Worm (Caenorhabditis elegans) whole organism, late embryonic: ENCODE measurements around the gene F35H8.2.

ENCODE experiments used
- C08G9.2 ChIP-seq: sonication (generic microtip); optimal IDR thresholded peaks from 2 replicates; lab custom pipeline; 2016; ENCODE audit warnings: mild to moderate bottlenecking, missing genetic modification characterization, moderate library complexity, missing compliant biosample characterization
- F13H6.1 ChIP-seq: sonication (generic microtip); optimal IDR thresholded peaks from 2 replicates; lab custom pipeline; 2016; ENCODE audit warnings: missing genetic modification characterization, missing compliant biosample characterization
- K09A11.1 ChIP-seq: sonication (generic microtip); optimal IDR thresholded peaks from 2 replicates; lab custom pipeline; 2017; ENCODE audit warnings: antibody characterized with exemption, mild to moderate bottlenecking, missing genetic modification characterization, missing compliant biosample characterization; ENCODE audit not compliant: insufficient read depth
- T23F11.4 ChIP-seq: fragments of 200-800 bp; sonication (Bioruptor generic); optimal IDR thresholded peaks from 2 replicates; lab custom pipeline; 2018; ENCODE audit warnings: mild to moderate bottlenecking, missing genetic modification characterization, missing compliant biosample characterization
- ahr-1 ChIP-seq: sonication (generic microtip); optimal IDR thresholded peaks from 2 replicates; lab custom pipeline; 2016; ENCODE audit warnings: missing genetic modification characterization, missing compliant biosample characterization
- ceh-19 ChIP-seq: fragments of 200-800 bp; sonication (Bioruptor generic); optimal IDR thresholded peaks from 2 replicates; lab custom pipeline; 2018; ENCODE audit warnings: mild to moderate bottlenecking, missing genetic modification characterization, missing compliant biosample characterization
- ceh-2 ChIP-seq: sonication (generic microtip); optimal IDR thresholded peaks from 2 replicates; lab custom pipeline; 2016; ENCODE audit warnings: missing genotype, missing genetic modification characterization, missing compliant biosample characterization
- ceh-24 ChIP-seq: sonication (generic microtip); optimal IDR thresholded peaks from 2 replicates; lab custom pipeline; 2016; ENCODE audit warnings: mild to moderate bottlenecking, missing genetic modification characterization, missing compliant biosample characterization
- ceh-31 ChIP-seq: sonication (generic microtip); optimal IDR thresholded peaks from 2 replicates; lab custom pipeline; 2016; ENCODE audit warnings: missing genetic modification characterization, missing compliant biosample characterization
- ceh-34 ChIP-seq: sonication (generic microtip); optimal IDR thresholded peaks from 2 replicates; lab custom pipeline; 2016; ENCODE audit warnings: mild to moderate bottlenecking, missing genetic modification characterization, missing compliant biosample characterization
- ceh-45 ChIP-seq: fragments of 200-800 bp; sonication (Bioruptor generic); IDR thresholded peaks from 2 replicates; pipeline ENCODE4 v1.3.6; 2022; ENCODE audit warnings: missing genetic modification reagents, missing genetic modification characterization, missing compliant biosample characterization
- ceh-48 ChIP-seq: sonication (generic microtip); optimal IDR thresholded peaks from 2 replicates; lab custom pipeline; 2016; ENCODE audit warnings: missing genetic modification characterization, inconsistent platforms, missing compliant biosample characterization
- ceh-9 ChIP-seq: sonication (generic microtip); optimal IDR thresholded peaks from 2 replicates; lab custom pipeline; 2016; ENCODE audit warnings: mild to moderate bottlenecking, missing genetic modification characterization, inconsistent platforms, missing compliant biosample characterization
- elt-2 ChIP-seq: sonication (generic microtip); optimal IDR thresholded peaks from 2 replicates; lab custom pipeline; 2016; ENCODE audit warnings: missing genetic modification reagents, missing genetic modification characterization, missing compliant biosample characterization
- elt-4 ChIP-seq: sonication (generic microtip); optimal IDR thresholded peaks from 2 replicates; lab custom pipeline; 2016; ENCODE audit warnings: missing genetic modification characterization, missing compliant biosample characterization
- ets-4 ChIP-seq: sonication (generic microtip); optimal IDR thresholded peaks from 2 replicates; lab custom pipeline; 2016; ENCODE audit warnings: missing genetic modification characterization, missing compliant biosample characterization
- eyg-1 ChIP-seq: sonication (generic microtip); optimal IDR thresholded peaks from 2 replicates; lab custom pipeline; 2016; ENCODE audit warnings: missing genotype, missing genetic modification characterization, missing compliant biosample characterization
- fkh-10 ChIP-seq: fragments of 150-350 bp; optimal IDR thresholded peaks from 2 replicates; lab custom pipeline; 2014; ENCODE audit warnings: missing biosample characterization, missing genetic modification reagents, missing genetic modification characterization
- fkh-6 ChIP-seq: sonication (generic microtip); optimal IDR thresholded peaks from 2 replicates; lab custom pipeline; 2016; ENCODE audit warnings: missing genetic modification characterization, missing compliant biosample characterization
- gmeb-2 ChIP-seq: sonication (generic microtip); optimal IDR thresholded peaks from 2 replicates; lab custom pipeline; 2016; ENCODE audit warnings: missing genetic modification characterization, inconsistent platforms, missing compliant biosample characterization
- hlh-15 ChIP-seq: sonication (generic microtip); optimal IDR thresholded peaks from 2 replicates; lab custom pipeline; 2016; ENCODE audit warnings: missing genetic modification characterization, missing compliant biosample characterization
- hlh-6 ChIP-seq: sonication (generic microtip); optimal IDR thresholded peaks from 2 replicates; lab custom pipeline; 2016; ENCODE audit warnings: missing genotype, missing genetic modification characterization, missing compliant biosample characterization
- lin-11 ChIP-seq: fragments of 200-800 bp; sonication (Bioruptor generic); optimal IDR thresholded peaks from 2 replicates; lab custom pipeline; 2018; ENCODE audit warnings: mild to moderate bottlenecking, missing genetic modification characterization, missing compliant biosample characterization
- mec-3 ChIP-seq: sonication (generic microtip); optimal IDR thresholded peaks from 2 replicates; lab custom pipeline; 2016; ENCODE audit warnings: borderline replicate concordance, missing genetic modification characterization, missing compliant biosample characterization
- npax-4 ChIP-seq: sonication (generic microtip); optimal IDR thresholded peaks from 2 replicates; lab custom pipeline; 2016; ENCODE audit warnings: missing genetic modification characterization, missing compliant biosample characterization
- odd-2 ChIP-seq: sonication (generic microtip); optimal IDR thresholded peaks from 2 replicates; lab custom pipeline; 2017; ENCODE audit warnings: antibody characterized with exemption, mild to moderate bottlenecking, missing genetic modification characterization, missing compliant biosample characterization
- pag-3 ChIP-seq: sonication (generic microtip); optimal IDR thresholded peaks from 2 replicates; lab custom pipeline; 2016; ENCODE audit warnings: missing compliant biosample characterization, missing genetic modification characterization, borderline replicate concordance
- pha-2 ChIP-seq: sonication (generic microtip); optimal IDR thresholded peaks from 2 replicates; lab custom pipeline; 2017; ENCODE audit warnings: mild to moderate bottlenecking, missing genetic modification characterization, missing compliant biosample characterization
- pqm-1 ChIP-seq: sonication (generic microtip); optimal IDR thresholded peaks from 2 replicates; lab custom pipeline; 2016; ENCODE audit warnings: missing genetic modification characterization, missing compliant biosample characterization
- pros-1 ChIP-seq: fragments of 150-350 bp; optimal IDR thresholded peaks from 2 replicates; lab custom pipeline; 2014; ENCODE audit warnings: missing biosample characterization, missing genetic modification reagents, missing genetic modification characterization
- rnt-1 ChIP-seq: sonication (generic microtip); optimal IDR thresholded peaks from 2 replicates; lab custom pipeline; 2016; ENCODE audit warnings: missing genetic modification characterization, missing compliant biosample characterization
- sdc-2 ChIP-seq: sonication (generic microtip); optimal IDR thresholded peaks from 2 replicates; lab custom pipeline; 2016; ENCODE audit warnings: missing genotype, missing genetic modification characterization, missing compliant biosample characterization
- sox-2 ChIP-seq: fragments of 200-800 bp; sonication (Bioruptor generic); IDR thresholded peaks from 2 replicates; pipeline ENCODE4 v1.3.6; 2022; ENCODE audit warnings: missing genetic modification reagents, missing genetic modification characterization, missing compliant biosample characterization
- syd-9 ChIP-seq: sonication (generic microtip); optimal IDR thresholded peaks from 2 replicates; lab custom pipeline; 2016; ENCODE audit warnings: mild to moderate bottlenecking, missing genetic modification characterization, moderate library complexity, missing compliant biosample characterization
- tbx-2 ChIP-seq: sonication (generic microtip); optimal IDR thresholded peaks from 2 replicates; lab custom pipeline; 2016; ENCODE audit warnings: missing genetic modification characterization, missing compliant biosample characterization
- unc-3 ChIP-seq, 2 experiments: fragments of 200-800 bp in 1 of 2; sonication (Bioruptor generic) in 1 of 2; sonication (generic microtip) in 1 of 2; conservative IDR thresholded peaks in 1 of 2; optimal IDR thresholded peaks in 1 of 2; 2 replicates each; pipeline versions ENCODE4 v1.3.6 to Lab custom; 2016 to 2022; ENCODE audit warnings: missing compliant biosample characterization in 2 of 2, missing genetic modification characterization in 2 of 2, missing genetic modification reagents in 1 of 2
- unc-42 ChIP-seq: sonication (generic microtip); optimal IDR thresholded peaks from 2 replicates; lab custom pipeline; 2016; ENCODE audit warnings: missing genotype, missing genetic modification characterization, missing compliant biosample characterization

The F35H8.2 gene

ce11 chrII:9575670-9576069 lies 20.4 kb downstream of the F35H8.2 start, which contains the start of gene exc-7:
TSS of gene exc-7 (plus strand) at chrII:9575970.
- no peak for TF ChIP-seq C08G9.2 (tag; lab: Kevin White, UChicago)
- TF ChIP-seq lin-11, result no peak
- no peak for TF ChIP-seq ahr-1 (tag; lab: Kevin White, UChicago)
- no peak for TF ChIP-seq sox-2

DNA sequence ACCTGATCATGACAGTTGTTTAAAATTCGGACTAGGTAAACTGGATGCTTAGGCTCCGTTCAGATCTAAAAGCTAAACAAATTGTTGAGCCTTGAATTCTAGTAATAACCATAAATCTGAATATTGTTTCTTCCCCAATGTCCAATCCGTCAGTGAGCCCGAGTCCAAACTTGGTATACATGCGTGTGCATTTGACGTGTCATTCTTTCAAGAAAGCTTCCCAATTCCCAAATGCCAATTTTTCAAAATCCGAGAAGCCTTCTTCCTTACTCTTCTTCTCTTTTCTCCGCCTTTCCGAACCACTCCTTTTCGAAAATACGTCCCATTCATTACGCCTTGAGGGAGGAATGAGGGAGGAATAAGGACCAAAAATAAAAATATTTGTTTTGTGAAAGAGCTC lies 21.4 kb downstream of the F35H8.2 start:
- TF ChIP-seq ceh-31 (tag; lab: Kevin White, UChicago), result no peak
- TF ChIP-seq pha-2 (tag; lab: Kevin White, UChicago), result no peak
- no peak for TF ChIP-seq unc-42
- TF ChIP-seq sdc-2, result no peak
- no peak for TF ChIP-seq pag-3 (tag; lab: Kevin White, UChicago)
- TF ChIP-seq unc-3 (GFP tag; conservative IDR thresholded peaks at IDR 0.05; lab: Robert Waterston, UW), result no peak
- no peak for TF ChIP-seq unc-3 (tag; optimal IDR thresholded peaks at IDR 0.05; lab: Kevin White, UChicago)
- TF ChIP-seq mec-3 (tag; lab: Kevin White, UChicago), result no peak
- TF ChIP-seq ceh-48, result no peak
- TF ChIP-seq hlh-6 (tag; lab: Kevin White, UChicago), result no peak
- TF ChIP-seq rnt-1 (tag; lab: Kevin White, UChicago), result no peak

DNA sequence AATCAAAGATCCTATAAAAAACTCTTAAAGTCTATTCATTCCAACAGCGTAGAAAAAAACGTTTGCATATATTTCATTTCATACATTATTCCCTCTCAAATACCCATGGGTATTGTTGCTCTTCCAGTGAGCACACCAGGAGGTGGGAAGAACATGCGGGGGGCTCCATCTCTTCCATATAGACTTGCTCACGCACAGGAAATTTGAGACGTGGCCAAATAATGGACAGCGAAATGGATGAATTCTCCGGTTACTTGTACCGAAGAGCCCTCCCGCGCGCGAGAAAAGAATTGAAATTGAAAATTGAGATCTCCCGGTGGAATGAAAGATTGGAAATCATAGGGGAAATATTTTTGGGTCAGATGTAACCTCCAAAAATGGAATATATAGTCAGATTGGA lies 22.3 kb downstream of the F35H8.2 start:
- TF ChIP-seq fkh-10 (GFP tag; lab: Kevin White, UChicago) (no peak), ceh-34 (tag; lab: Kevin White, UChicago) (peak; percentile 98), ceh-19 (GFP tag; lab: Kevin White, UChicago) (peak; percentile 85)

DNA sequence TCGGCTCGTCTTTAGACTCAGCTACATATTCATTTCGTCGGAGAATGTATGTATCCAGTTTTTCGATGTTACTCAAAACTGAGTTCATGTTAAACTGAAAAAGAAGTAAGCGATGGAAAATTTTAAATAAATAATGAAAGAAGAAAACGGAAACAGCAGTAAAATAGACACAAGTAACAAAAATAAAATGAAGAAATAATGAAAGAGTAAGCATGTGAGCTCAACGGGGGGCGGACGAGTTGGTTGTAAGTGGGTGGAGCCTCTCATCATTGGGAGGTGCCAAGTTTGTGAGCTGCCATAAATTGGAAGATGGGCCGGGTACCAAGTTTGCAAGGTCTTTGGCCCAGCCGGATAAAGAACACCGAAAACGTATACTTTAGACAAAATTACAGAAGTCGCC lies 28.2 kb downstream of the F35H8.2 start, which contains the start of gene wee-1.1:
Gene wee-1.1 (minus strand): TSS at position 101 of the 400 bp plus-strand sequence.
- TF ChIP-seq K09A11.1 (no peak), hlh-6 (tag; lab: Kevin White, UChicago) (no peak), pha-2 (tag; lab: Kevin White, UChicago) (no peak), hlh-15 (tag; lab: Kevin White, UChicago) (no peak), fkh-10 (GFP tag; lab: Kevin White, UChicago) (no peak), pqm-1 (tag; lab: Kevin White, UChicago) (no peak)

- no peak for TF ChIP-seq gmeb-2
- TF ChIP-seq pros-1 (tag; lab: Kevin White, UChicago), result no peak
- no peak for TF ChIP-seq sox-2
- TF ChIP-seq ceh-48, result no peak
- no peak for TF ChIP-seq unc-3 (GFP tag; conservative IDR thresholded peaks at IDR 0.05; lab: Robert Waterston, UW)
- no peak for TF ChIP-seq unc-3 (tag; optimal IDR thresholded peaks at IDR 0.05; lab: Kevin White, UChicago)
- TF ChIP-seq lin-11, result no peak
- TF ChIP-seq ceh-2, result no peak
- peak; percentile 52 for TF ChIP-seq elt-2 (tag; lab: Kevin White, UChicago)
These were observed 31.5 kb downstream of the F35H8.2 start, which contains the start of gene ugt-58 for ce11 chrII:9586734-9587209. TSS of gene ugt-58 (minus strand) at chrII:9586784.

DNA sequence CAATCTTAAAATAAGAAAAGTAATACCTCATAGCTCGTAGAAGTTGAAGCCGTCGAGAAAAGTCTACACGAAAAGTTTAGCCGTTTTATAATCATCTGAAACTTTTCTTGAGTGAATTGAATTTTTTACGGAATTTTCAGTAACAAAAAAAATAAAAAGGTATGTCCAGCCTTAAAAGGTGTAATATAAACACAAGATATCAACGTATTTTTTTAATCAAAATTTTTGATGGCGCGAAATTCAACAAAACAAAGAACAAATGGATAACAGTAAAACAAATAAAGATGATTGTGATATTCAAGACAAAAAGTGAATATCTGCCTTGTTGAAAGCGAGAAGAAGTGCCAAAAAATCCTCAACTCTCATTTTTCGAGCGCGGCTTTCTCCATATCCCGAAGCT lies 34.4 kb downstream of the F35H8.2 start, which contains the start of gene eral-1:
Gene eral-1 (minus strand): TSS at position 101 of the 400 bp plus-strand sequence.
- TF ChIP-seq ceh-45 (no peak), sdc-2 (no peak), lin-11 (no peak), elt-4 (tag; lab: Kevin White, UChicago) (no peak), tbx-2 (tag; lab: Kevin White, UChicago) (no peak), odd-2 (tag; lab: Kevin White, UChicago) (no peak), eyg-1 (tag; lab: Kevin White, UChicago) (no peak), F13H6.1 (no peak), hlh-6 (tag; lab: Kevin White, UChicago) (no peak), syd-9 (tag; lab: Kevin White, UChicago) (no peak), ets-4 (tag; lab: Kevin White, UChicago) (no peak), fkh-6 (tag; lab: Kevin White, UChicago) (no peak), unc-42 (no peak), npax-4 (tag; lab: Kevin White, UChicago) (no peak), T23F11.4 (GFP tag; lab: Kevin White, UChicago) (no peak), ceh-9 (tag; lab: Kevin White, UChicago) (no peak), K09A11.1 (no peak), unc-3 (GFP tag; conservative IDR thresholded peaks at IDR 0.05; lab: Robert Waterston, UW) (no peak), unc-3 (tag; optimal IDR thresholded peaks at IDR 0.05; lab: Kevin White, UChicago) (no peak), pros-1 (tag; lab: Kevin White, UChicago) (no peak), ceh-24 (tag; lab: Kevin White, UChicago) (no peak)
